Fruit fly (Drosophila melanogaster): ENCODE measurements around the gene raskol.

raskol gene

dm6 chrX:17741019-17741863 is 31.3 kb downstream of the raskol start (continued):
- no peak for TF ChIP-seq peb (GFP tag; IDR thresholded peaks at IDR 0.05)
- no peak for TF ChIP-seq dmrt99B (tag; optimal IDR thresholded peaks at IDR 0.05)
- TF ChIP-seq CG12236 (GFP tag; optimal IDR thresholded peaks at IDR 0.05) = no peak
- 0 out of 2 replicates have a peak, but pooled peaks have one; percentile 24 for TF ChIP-seq CG32532 (GFP tag; IDR thresholded peaks at IDR 0.05)
- TF ChIP-seq CG3995 (GFP tag; optimal IDR thresholded peaks at IDR 0.05) = no peak
- peak; percentile 44 for TF ChIP-seq CG9932 (GFP tag; IDR thresholded peaks at IDR 0.05)
- TF ChIP-seq ranshi (GFP tag; IDR thresholded peaks at IDR 0.05) = no peak
- TF ChIP-seq CG34224 (GFP tag; IDR thresholded peaks at IDR 0.05; ENCODE audit: partially characterized antibody) = no peak
- TF ChIP-seq Atf3 (GFP tag; optimal IDR thresholded peaks at IDR 0.05) = no peak
- TF ChIP-seq Scr (GFP tag; IDR thresholded peaks at IDR 0.05; ENCODE audit: partially characterized antibody) = no peak
- TF ChIP-seq Hmr (GFP tag; optimal IDR thresholded peaks at IDR 0.05) = no peak
- TF ChIP-seq CG4360 (GFP tag; IDR thresholded peaks at IDR 0.05) = no peak
- TF ChIP-seq ara (GFP tag; IDR thresholded peaks at IDR 0.05) = no peak
- TF ChIP-seq CG1233 (GFP tag; optimal IDR thresholded peaks at IDR 0.05) = no peak
- TF ChIP-seq CG3847 (GFP tag; IDR thresholded peaks at IDR 0.05) = no peak
- peak; percentile 14 for TF ChIP-seq CG14710 (tag; optimal IDR thresholded peaks at IDR 0.05)
- TF ChIP-seq CG5245 (GFP tag; optimal IDR thresholded peaks at IDR 0.05) = no peak
- no peak for TF ChIP-seq aop (GFP tag; IDR thresholded peaks at IDR 0.05)
- no peak for TF ChIP-seq rib (GFP tag; IDR thresholded peaks at IDR 0.05)
- TF ChIP-seq Six4 (GFP tag; optimal IDR thresholded peaks at IDR 0.05) = no peak
- no peak for TF ChIP-seq CTCF (GFP tag; optimal IDR thresholded peaks at IDR 0.05)
- TF ChIP-seq CG7987 (GFP tag; optimal IDR thresholded peaks at IDR 0.05) = no peak
- no peak for TF ChIP-seq fru (optimal IDR thresholded peaks at IDR 0.05)
- TF ChIP-seq lbe (GFP tag; optimal IDR thresholded peaks at IDR 0.05) = no peak
- no peak for TF ChIP-seq jumu (GFP tag; optimal IDR thresholded peaks at IDR 0.05)
- no peak for TF ChIP-seq ssp (GFP tag; IDR thresholded peaks at IDR 0.05)
- TF ChIP-seq pzg (GFP tag; optimal IDR thresholded peaks at IDR 0.05) = no peak
- TF ChIP-seq CG8089 (GFP tag; optimal IDR thresholded peaks at IDR 0.05) = no peak
- TF ChIP-seq CG5953 (GFP tag; IDR thresholded peaks at IDR 0.05) = no peak
- TF ChIP-seq CG6765 (GFP tag; optimal IDR thresholded peaks at IDR 0.05) = no peak
- TF ChIP-seq CG13775 (GFP tag; optimal IDR thresholded peaks at IDR 0.05) = no peak
- TF ChIP-seq CG10147 (GFP tag; optimal IDR thresholded peaks at IDR 0.05) = no peak
- TF ChIP-seq pita (GFP tag; optimal IDR thresholded peaks at IDR 0.05) = no peak
- peak in 1 of 2 experiments; percentile 1 for TF ChIP-seq Hr51 (GFP tag; optimal IDR thresholded peaks at IDR 0.05)
- no peak for TF ChIP-seq Ets97D (GFP tag; optimal IDR thresholded peaks at IDR 0.05)
- TF ChIP-seq gce (GFP tag; IDR thresholded peaks at IDR 0.05) = no peak
- no peak for TF ChIP-seq CG15073 (GFP tag; optimal IDR thresholded peaks at IDR 0.05)
- TF ChIP-seq vnd (GFP tag; IDR thresholded peaks at IDR 0.05; ENCODE audit: partially characterized antibody) = 0 out of 3 replicates have a peak, but pooled peaks have one; percentile 9
- TF ChIP-seq NfI (GFP tag; optimal IDR thresholded peaks at IDR 0.05) = no peak
- no peak for TF ChIP-seq ken (GFP tag; IDR thresholded peaks at IDR 0.05)
- no peak for TF ChIP-seq ATbp (GFP tag; optimal IDR thresholded peaks at IDR 0.05)
- 0 out of 2 replicates have a peak, but pooled peaks have one; percentile 24 for TF ChIP-seq slbo (GFP tag; IDR thresholded peaks at IDR 0.05)
- TF ChIP-seq CG9876 (GFP tag; optimal IDR thresholded peaks at IDR 0.05) = no peak
- TF ChIP-seq CG10959 (GFP tag; IDR thresholded peaks at IDR 0.05) = no peak
- TF ChIP-seq az2 (GFP tag; optimal IDR thresholded peaks at IDR 0.05) = no peak
- no peak for TF ChIP-seq E2f2 (GFP tag; IDR thresholded peaks at IDR 0.05)
- TF ChIP-seq caup (GFP tag; optimal IDR thresholded peaks at IDR 0.05; ENCODE audit: severe bottlenecking) = no peak
- peak; percentile 23 for TF ChIP-seq CoRest (tag; optimal IDR thresholded peaks at IDR 0.05)
- TF ChIP-seq lab (GFP tag; optimal IDR thresholded peaks at IDR 0.05) = no peak
- peak; percentile 10 for TF ChIP-seq CG13894 (tag; optimal IDR thresholded peaks at IDR 0.05)
